Worm (Caenorhabditis elegans) whole organism, young adult: ENCODE results near the gene oac-54.

Source experiments
- B0035.1 ChIP-seq: sonication (generic microtip); optimal IDR thresholded peaks from 2 replicates; lab custom pipeline; 2016; ENCODE audit warnings: missing genetic modification characterization, mild to moderate bottlenecking, missing compliant biosample characterization, missing genotype, missing genetic modification reagents
- F10E7.11 ChIP-seq: sonication (generic microtip); optimal IDR thresholded peaks from 2 replicates; lab custom pipeline; 2017; ENCODE audit warnings: mild to moderate bottlenecking, missing genetic modification characterization, moderate library complexity, missing compliant biosample characterization
- F33H1.4 ChIP-seq: fragments of 200-800 bp; sonication (Bioruptor generic); IDR thresholded peaks from 2 replicates; pipeline ENCODE4 v1.3.6; 2022; ENCODE audit warnings: missing genetic modification reagents, missing genetic modification characterization, missing compliant biosample characterization
- F49E8.2 ChIP-seq: sonication (generic microtip); optimal IDR thresholded peaks from 3 replicates; lab custom pipeline; 2017; ENCODE audit warnings: missing genetic modification characterization, mild to moderate bottlenecking, missing compliant biosample characterization, antibody characterized with exemption, moderate library complexity; ENCODE audit not compliant: insufficient read depth
- K11D2.4 ChIP-seq: fragments of 200-800 bp; sonication (Bioruptor generic); IDR thresholded peaks from 2 replicates; pipeline ENCODE4 v1.3.6; 2022; ENCODE audit warnings: missing genetic modification reagents, missing genetic modification characterization, missing compliant biosample characterization
- K12H6.12 ChIP-seq: fragments of 200-800 bp; sonication (Bioruptor generic); optimal IDR thresholded peaks from 2 replicates; lab custom pipeline; 2018; ENCODE audit warnings: mild to moderate bottlenecking, missing genetic modification characterization, missing compliant biosample characterization
- ZK185.1 ChIP-seq: sonication (generic microtip); optimal IDR thresholded peaks from 2 replicates; lab custom pipeline; 2016; ENCODE audit warnings: mild to moderate bottlenecking, missing genetic modification characterization, missing compliant biosample characterization; ENCODE audit not compliant: poor library complexity, severe bottlenecking
- aptf-2 ChIP-seq: fragments of 200-800 bp; sonication (Bioruptor generic); conservative IDR thresholded peaks from 2 replicates; pipeline ENCODE4 v1.3.6; 2022; ENCODE audit warnings: missing genetic modification reagents, missing genetic modification characterization, missing compliant biosample characterization
- attf-5 ChIP-seq: fragments of 200-800 bp; sonication (Bioruptor generic); optimal IDR thresholded peaks from 2 replicates; lab custom pipeline; 2018; ENCODE audit warnings: mild to moderate bottlenecking, missing genetic modification characterization, missing compliant biosample characterization
- bed-2 ChIP-seq: fragments of 200-800 bp; sonication (Bioruptor generic); IDR thresholded peaks from 2 replicates; pipeline ENCODE4 v1.3.6; 2022; ENCODE audit warnings: missing genetic modification reagents, missing genetic modification characterization, missing compliant biosample characterization
- cebp-2 ChIP-seq: fragments of 200-800 bp; sonication (Bioruptor generic); IDR thresholded peaks from 2 replicates; pipeline ENCODE4 v1.3.6; 2022; ENCODE audit warnings: missing genetic modification characterization, missing compliant biosample characterization
- ceh-100 ChIP-seq: fragments of 200-800 bp; sonication (Bioruptor generic); IDR thresholded peaks from 2 replicates; pipeline ENCODE4 v1.3.6; 2022; ENCODE audit warnings: missing genetic modification reagents, missing genetic modification characterization, missing compliant biosample characterization
- ceh-40 ChIP-seq: fragments of 200-800 bp; sonication (Bioruptor generic); IDR thresholded peaks from 2 replicates; pipeline ENCODE4 v1.3.6; 2022; ENCODE audit warnings: missing genetic modification characterization, missing compliant biosample characterization
- egl-18 ChIP-seq: fragments of 200-800 bp; sonication (Bioruptor generic); IDR thresholded peaks from 2 replicates; pipeline ENCODE4 v1.3.6; 2022; ENCODE audit warnings: missing genetic modification reagents, missing genetic modification characterization, missing compliant biosample characterization
- egl-44 ChIP-seq: fragments of 200-800 bp; sonication (Bioruptor generic); IDR thresholded peaks from 2 replicates; pipeline ENCODE4 v1.3.6; 2022; ENCODE audit warnings: missing genetic modification reagents, missing genetic modification characterization, missing compliant biosample characterization
- ets-4 ChIP-seq: fragments of 200-800 bp; sonication (Bioruptor generic); optimal IDR thresholded peaks from 2 replicates; lab custom pipeline; 2018; ENCODE audit warnings: mild to moderate bottlenecking, missing genetic modification characterization, missing compliant biosample characterization
- fkh-3 ChIP-seq: sonication (generic microtip); optimal IDR thresholded peaks from 2 replicates; lab custom pipeline; 2016; ENCODE audit warnings: mild to moderate bottlenecking, missing genetic modification characterization, missing compliant biosample characterization
- him-1 ChIP-seq: sonication (generic microtip); optimal IDR thresholded peaks from 2 replicates; lab custom pipeline; 2016; ENCODE audit warnings: missing genotype, missing genetic modification reagents, missing genetic modification characterization, missing compliant biosample characterization
- hlh-26 ChIP-seq: fragments of 200-800 bp; sonication (Bioruptor generic); conservative IDR thresholded peaks from 2 replicates; pipeline ENCODE4 v1.3.6; 2022; ENCODE audit warnings: missing genetic modification reagents, missing genetic modification characterization, missing compliant biosample characterization
- hsf-1 ChIP-seq: fragments of 200-800 bp; sonication (Bioruptor generic); IDR thresholded peaks from 2 replicates; pipeline ENCODE4 v1.3.6; 2022; ENCODE audit warnings: missing genetic modification reagents, missing genetic modification characterization, missing compliant biosample characterization
- lag-1 ChIP-seq: fragments of 200-800 bp; sonication (Bioruptor generic); IDR thresholded peaks from 2 replicates; pipeline ENCODE4 v1.3.6; 2022; ENCODE audit warnings: missing genetic modification reagents, missing genetic modification characterization, missing compliant biosample characterization
- let-526 ChIP-seq: fragments of 200-800 bp; sonication (Bioruptor generic); IDR thresholded peaks from 2 replicates; pipeline ENCODE4 v1.3.6; 2022; ENCODE audit warnings: missing genetic modification reagents, missing genetic modification characterization, missing compliant biosample characterization
- lin-26 ChIP-seq: fragments of 200-800 bp; sonication (Bioruptor generic); IDR thresholded peaks from 2 replicates; pipeline ENCODE4 v1.3.6; 2022; ENCODE audit warnings: missing genetic modification reagents, missing genetic modification characterization, missing compliant biosample characterization
- lin-40 ChIP-seq: sonication (generic microtip); optimal IDR thresholded peaks from 2 replicates; lab custom pipeline; 2016; ENCODE audit warnings: missing genetic modification characterization, mild to moderate bottlenecking, missing compliant biosample characterization, missing genotype, missing genetic modification reagents
- lir-1 ChIP-seq: fragments of 200-800 bp; sonication (Bioruptor generic); conservative IDR thresholded peaks from 2 replicates; pipeline ENCODE4 v1.3.6; 2022; ENCODE audit warnings: missing genetic modification reagents, missing genetic modification characterization, missing compliant biosample characterization
- lsy-27 ChIP-seq: sonication (generic microtip); optimal IDR thresholded peaks from 2 replicates; lab custom pipeline; 2017; ENCODE audit warnings: missing genetic modification characterization, mild to moderate bottlenecking, missing compliant biosample characterization, antibody characterized with exemption, missing genotype, borderline replicate concordance; ENCODE audit not compliant: insufficient read depth
- madf-3 ChIP-seq: fragments of 200-800 bp; sonication (Bioruptor generic); IDR thresholded peaks from 2 replicates; pipeline ENCODE4 v1.3.6; 2022; ENCODE audit warnings: missing genetic modification reagents, missing genetic modification characterization, missing compliant biosample characterization
- nhr-80 ChIP-seq: sonication (generic microtip); optimal IDR thresholded peaks from 2 replicates; lab custom pipeline; 2016; ENCODE audit warnings: missing genetic modification characterization, missing compliant biosample characterization
- rec-8 ChIP-seq, 2 experiments: sonication (generic microtip); optimal IDR thresholded peaks; 2 replicates each; lab custom pipeline; 2016; ENCODE audit warnings: mild to moderate bottlenecking in 2 of 2, missing genetic modification characterization in 2 of 2, missing genetic modification reagents in 2 of 2, missing genotype in 2 of 2, missing biosample characterization in 1 of 2, missing compliant biosample characterization in 1 of 2, moderate library complexity in 1 of 2
- snpc-1.1 ChIP-seq: sonication (generic microtip); optimal IDR thresholded peaks from 2 replicates; lab custom pipeline; 2017; ENCODE audit warnings: missing genetic modification characterization, mild to moderate bottlenecking, missing compliant biosample characterization, antibody characterized with exemption, moderate library complexity, missing genotype, missing genetic modification reagents; ENCODE audit not compliant: insufficient read depth
- sptf-2 ChIP-seq: fragments of 200-800 bp; sonication (Bioruptor generic); optimal IDR thresholded peaks from 2 replicates; lab custom pipeline; 2018; ENCODE audit warnings: mild to moderate bottlenecking, missing genetic modification characterization, missing compliant biosample characterization
- xnd-1 ChIP-seq: sonication (generic microtip); optimal IDR thresholded peaks from 2 replicates; lab custom pipeline; 2016; ENCODE audit warnings: missing genotype, missing genetic modification reagents, missing genetic modification characterization, missing compliant biosample characterization
- zim-3 ChIP-seq: sonication (generic microtip); optimal IDR thresholded peaks from 2 replicates; lab custom pipeline; 2017; ENCODE audit warnings: mild to moderate bottlenecking, missing genetic modification characterization, moderate library complexity, missing compliant biosample characterization
- ztf-18 ChIP-seq: sonication (generic microtip); optimal IDR thresholded peaks from 2 replicates; lab custom pipeline; 2016; ENCODE audit warnings: missing genotype, mild to moderate bottlenecking, missing genetic modification characterization, missing compliant biosample characterization
- ztf-26 ChIP-seq: sonication (generic microtip); optimal IDR thresholded peaks from 2 replicates; lab custom pipeline; 2017; ENCODE audit warnings: missing genetic modification characterization, missing compliant biosample characterization
- ztf-3 ChIP-seq: fragments of 200-800 bp; sonication (Bioruptor generic); optimal IDR thresholded peaks from 2 replicates; lab custom pipeline; 2018; ENCODE audit warnings: mild to moderate bottlenecking, missing genetic modification characterization, missing compliant biosample characterization
- ztf-6 ChIP-seq: fragments of 200-800 bp; sonication (Bioruptor generic); IDR thresholded peaks from 2 replicates; pipeline ENCODE4 v1.3.6; 2022; ENCODE audit warnings: missing genetic modification reagents, missing genetic modification characterization, missing compliant biosample characterization

oac-54 gene

DNA sequence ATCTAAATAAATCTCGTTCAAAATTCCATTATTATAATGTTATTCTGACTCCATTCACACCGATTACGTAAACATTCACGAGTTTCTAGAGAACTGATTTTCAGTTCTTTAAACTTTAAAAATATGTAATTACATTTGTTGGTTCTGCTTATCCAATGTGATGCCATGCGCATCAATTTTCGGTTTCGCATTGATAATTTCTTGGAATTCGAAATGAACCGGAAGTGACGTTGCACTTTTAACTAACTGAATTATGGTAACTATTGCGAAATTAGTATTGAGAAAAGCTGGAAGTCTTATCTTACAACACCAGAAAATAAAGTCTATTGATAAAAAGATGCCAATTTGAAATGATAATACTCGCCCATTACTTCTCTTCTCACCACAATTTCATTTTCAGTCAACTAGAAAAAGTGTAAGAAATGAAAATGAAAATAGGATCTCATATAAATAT, 40.1 kb upstream of the oac-54 start (continued):
- no peak for TF ChIP-seq ceh-100
- TF ChIP-seq lin-40 (tag; lab: Kevin White, UChicago), result peak; percentile 10
- no peak for TF ChIP-seq ztf-26 (tag; lab: Kevin White, UChicago)
- no peak for TF ChIP-seq ZK185.1 (tag; lab: Kevin White, UChicago)
- TF ChIP-seq sptf-2 (GFP tag; lab: Kevin White, UChicago), result no peak
- no peak for TF ChIP-seq hsf-1 (GFP tag; lab: Robert Waterston, UW)
- no peak for TF ChIP-seq F10E7.11 (tag; lab: Kevin White, UChicago)
- TF ChIP-seq madf-3 (GFP tag; lab: Robert Waterston, UW), result no peak
- TF ChIP-seq xnd-1 (tag; lab: Kevin White, UChicago), result no peak
- no peak for TF ChIP-seq lag-1 (GFP tag; lab: Robert Waterston, UW)

DNA sequence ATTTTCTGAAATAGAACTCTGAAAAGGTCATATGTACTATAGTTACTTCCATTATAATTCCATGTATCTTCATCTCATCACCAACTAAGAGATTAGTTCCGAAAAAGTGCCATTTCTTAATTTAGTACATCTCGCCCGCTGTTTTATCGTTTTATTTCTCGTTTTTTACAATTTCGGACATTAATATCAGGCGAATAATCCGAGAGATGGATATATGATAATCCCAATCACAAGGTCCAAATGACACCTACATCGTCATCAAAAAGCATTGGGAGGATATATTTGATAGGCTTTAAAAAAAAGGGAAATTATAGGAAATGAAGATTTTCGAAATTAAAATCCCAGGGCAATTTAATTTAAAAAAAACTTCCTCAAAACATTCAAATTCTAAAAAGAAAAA, 37.6 kb upstream of the oac-54 start:
- TF ChIP-seq lag-1 (GFP tag; lab: Robert Waterston, UW) (no peak), ZK185.1 (tag; lab: Kevin White, UChicago) (peak; percentile 42), ztf-18 (tag; lab: Kevin White, UChicago) (no peak)

ce11 chrII:9120813-9121554, 36.9 kb upstream of the oac-54 start:
- TF ChIP-seq F49E8.2 (tag; lab: Kevin White, UChicago), result no peak
- no peak for TF ChIP-seq hlh-26 (GFP tag; lab: Robert Waterston, UW)
- no peak for TF ChIP-seq lag-1 (GFP tag; lab: Robert Waterston, UW)
- TF ChIP-seq F10E7.11 (tag; lab: Kevin White, UChicago), result no peak
- no peak for TF ChIP-seq zim-3 (tag; lab: Kevin White, UChicago)
- TF ChIP-seq snpc-1.1 (tag; lab: Kevin White, UChicago), result no peak
- TF ChIP-seq lin-26 (GFP tag; lab: Robert Waterston, UW), result no peak
- TF ChIP-seq egl-18 (GFP tag; lab: Robert Waterston, UW), result no peak
- TF ChIP-seq fkh-3, result no peak
- TF ChIP-seq aptf-2 (GFP tag; lab: Robert Waterston, UW), result no peak

- TF ChIP-seq ets-4 (GFP tag; lab: Kevin White, UChicago), result no peak
- TF ChIP-seq nhr-80 (tag; lab: Kevin White, UChicago), result no peak
Observed at ce11 chrII:9124353-9124752, 33.6 kb upstream of the oac-54 start.

DNA sequence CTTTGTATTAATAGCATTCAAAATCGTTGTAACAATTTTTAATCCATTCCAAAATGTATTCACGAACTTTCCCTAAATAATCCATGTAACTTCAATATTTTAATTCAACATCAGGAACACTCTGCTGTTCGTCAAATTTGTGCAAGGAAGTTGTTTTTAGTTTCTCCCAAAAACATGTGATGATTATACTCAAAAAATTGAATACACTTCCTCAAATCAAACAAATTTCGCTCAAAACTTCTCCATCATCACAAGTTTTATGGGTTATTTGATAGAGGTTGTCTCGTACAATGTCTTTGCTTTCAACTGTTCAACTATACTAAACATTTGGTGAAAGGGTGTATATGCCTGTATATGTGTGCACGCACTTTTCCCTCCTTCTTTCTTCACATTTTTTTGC, 32.9 kb upstream of the oac-54 start:
- TF ChIP-seq nhr-80 (tag; lab: Kevin White, UChicago) (peak; percentile 12), lsy-27 (tag; lab: Kevin White, UChicago) (no peak), egl-44 (GFP tag; lab: Robert Waterston, UW) (no peak), bed-2 (GFP tag; lab: Robert Waterston, UW) (no peak), K12H6.12 (no peak), let-526 (GFP tag; lab: Robert Waterston, UW) (no peak), fkh-3 (no peak)

- TF ChIP-seq rec-8 (tag; optimal IDR thresholded peaks at IDR 0.05; lab: Kevin White, UChicago) (no peak), lir-1 (GFP tag; lab: Robert Waterston, UW) (no peak), xnd-1 (tag; lab: Kevin White, UChicago) (no peak), K11D2.4 (GFP tag; lab: Robert Waterston, UW) (no peak), lsy-27 (tag; lab: Kevin White, UChicago) (no peak), F33H1.4 (GFP tag; lab: Robert Waterston, UW) (no peak), attf-5 (GFP tag; lab: Kevin White, UChicago) (no peak), B0035.1 (no peak), cebp-2 (no peak), egl-18 (GFP tag; lab: Robert Waterston, UW) (no peak), ztf-6 (GFP tag; lab: Robert Waterston, UW) (no peak), ztf-26 (tag; lab: Kevin White, UChicago) (no peak), ztf-3 (no peak), ceh-40 (no peak), him-1 (tag; lab: Kevin White, UChicago) (no peak)
Observed at ce11 chrII:9126965-9127364, 30.9 kb upstream of the oac-54 start.
